Worm (Caenorhabditis elegans): ENCODE results near the gene xol-1.

ce11 chrX:8005967-8006366 is 35.1 kb upstream of the xol-1 start:
- TF ChIP-seq elt-1 (tag; optimal IDR thresholded peaks at IDR 0.05): no peak
- no peak for TF ChIP-seq elt-2 (tag; optimal IDR thresholded peaks at IDR 0.05)
- no peak for TF ChIP-seq ama-1 (optimal IDR thresholded peaks at IDR 0.05)
- TF ChIP-seq egl-27 (tag; optimal IDR thresholded peaks at IDR 0.05): no peak
- no peak for TF ChIP-seq nhr-11 (tag; optimal IDR thresholded peaks at IDR 0.05)
- TF ChIP-seq ztf-4 (tag; optimal IDR thresholded peaks at IDR 0.05): no peak
- TF ChIP-seq daf-12 (tag; optimal IDR thresholded peaks at IDR 0.05): no peak
- TF ChIP-seq ztf-11 (tag; optimal IDR thresholded peaks at IDR 0.05): no peak
- no peak for TF ChIP-seq nfya-1 (tag; optimal IDR thresholded peaks at IDR 0.05; ENCODE audit: insufficient read depth)
- no peak for TF ChIP-seq pqm-1 (tag; optimal IDR thresholded peaks at IDR 0.05)
- no peak for TF ChIP-seq ceh-28 (tag; optimal IDR thresholded peaks at IDR 0.05)
- TF ChIP-seq lin-15B (tag; optimal IDR thresholded peaks at IDR 0.05): no peak
- TF ChIP-seq unc-39 (tag; optimal IDR thresholded peaks at IDR 0.05): no peak
- TF ChIP-seq unc-62 (GFP tag; optimal IDR thresholded peaks at IDR 0.05): no peak

Data from whole organism, L3 larva.